Fruit fly (Drosophila melanogaster): ENCODE measurements around the gene Nuf2.

Nuf2 gene

DNA sequence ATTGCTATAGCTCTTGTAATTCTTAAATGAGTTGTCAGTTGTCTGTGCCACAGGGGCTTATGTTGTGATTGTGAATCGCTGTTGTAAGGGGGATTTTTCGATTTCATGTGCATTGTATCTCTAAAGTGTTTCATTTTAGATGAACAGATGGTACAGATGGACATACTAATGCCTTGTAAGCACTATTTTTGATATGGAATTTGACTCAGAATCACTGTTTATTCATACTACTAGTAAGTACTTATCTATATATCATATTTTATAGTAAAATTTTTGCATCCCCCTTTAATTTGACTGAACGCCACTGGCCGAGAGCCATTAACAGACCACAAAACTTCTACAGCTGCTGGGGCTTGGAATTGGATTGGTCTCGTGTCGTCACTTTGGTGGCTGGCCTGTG lies 35.2 kb upstream of the Nuf2 start:
- TF ChIP-seq CG15710 (tag; optimal IDR thresholded peaks at IDR 0.05): peak; percentile 33
- no peak for TF ChIP-seq gl (tag; optimal IDR thresholded peaks at IDR 0.05)
- peak; percentile 33 for TF ChIP-seq CG8301 (tag; optimal IDR thresholded peaks at IDR 0.05)
- no peak for TF ChIP-seq rn (GFP tag; IDR thresholded peaks at IDR 0.05)
- peak; percentile 56 for TF ChIP-seq CG8159 (tag; optimal IDR thresholded peaks at IDR 0.05)
- 0 out of 3 replicates have a peak, but pooled peaks have one; percentile 9 for TF ChIP-seq CG4496 (GFP tag; IDR thresholded peaks at IDR 0.05)
- TF ChIP-seq CG17806 (tag; optimal IDR thresholded peaks at IDR 0.05): peak; percentile 45
- TF ChIP-seq Ets98B (GFP tag; IDR thresholded peaks at IDR 0.05): peak; percentile 15; the same call in 1 of the 2 replicates
- TF ChIP-seq EcR (GFP tag; optimal IDR thresholded peaks at IDR 0.05): no peak
- TF ChIP-seq fd96Ca (GFP tag; IDR thresholded peaks at IDR 0.05): peak; percentile 49; the same call in 2 of the 3 replicates
- peak; percentile 54 for TF ChIP-seq CG14655 (GFP tag; optimal IDR thresholded peaks at IDR 0.05)
- peak; percentile 41 for TF ChIP-seq Pif1A (GFP tag; optimal IDR thresholded peaks at IDR 0.05)
- no peak for TF ChIP-seq CG12605 (GFP tag; IDR thresholded peaks at IDR 0.05)
- TF ChIP-seq CG34367 (tag; optimal IDR thresholded peaks at IDR 0.05): no peak
- TF ChIP-seq CG9948 (tag; optimal IDR thresholded peaks at IDR 0.05): peak; percentile 8

- TF ChIP-seq Pif1A (GFP tag; optimal IDR thresholded peaks at IDR 0.05): no peak
- TF ChIP-seq CG12605 (GFP tag; IDR thresholded peaks at IDR 0.05): no peak
- TF ChIP-seq CG15710 (tag; optimal IDR thresholded peaks at IDR 0.05): no peak
- no peak for TF ChIP-seq CG17806 (tag; optimal IDR thresholded peaks at IDR 0.05)
- TF ChIP-seq CG13204 (GFP tag; optimal IDR thresholded peaks at IDR 0.05): no peak
Measured at dm6 chr2L:7097386-7097785, 31.7 kb upstream of the Nuf2 start.

- TF ChIP-seq CG14655 (GFP tag; optimal IDR thresholded peaks at IDR 0.05): peak; percentile 8
- TF ChIP-seq Snoo (tag; optimal IDR thresholded peaks at IDR 0.05): no peak
- TF ChIP-seq CG13204 (GFP tag; optimal IDR thresholded peaks at IDR 0.05): no peak
- no peak for TF ChIP-seq fd96Ca (GFP tag; IDR thresholded peaks at IDR 0.05)
- no peak for TF ChIP-seq D1 (tag; optimal IDR thresholded peaks at IDR 0.05)
- no peak for TF ChIP-seq CG9948 (tag; optimal IDR thresholded peaks at IDR 0.05)
- no peak for TF ChIP-seq Pif1B (GFP tag; optimal IDR thresholded peaks at IDR 0.05)
- no peak for TF ChIP-seq CG17806 (tag; optimal IDR thresholded peaks at IDR 0.05)
- no peak for TF ChIP-seq EcR (GFP tag; optimal IDR thresholded peaks at IDR 0.05)
- TF ChIP-seq gl (tag; optimal IDR thresholded peaks at IDR 0.05): no peak
- TF ChIP-seq CG12605 (GFP tag; IDR thresholded peaks at IDR 0.05): no peak
- TF ChIP-seq CG34367 (tag; optimal IDR thresholded peaks at IDR 0.05): peak; percentile 24
- no peak for TF ChIP-seq CG8301 (tag; optimal IDR thresholded peaks at IDR 0.05)
- TF ChIP-seq CG10348 (GFP tag; IDR thresholded peaks at IDR 0.05): no peak
- TF ChIP-seq Pif1A (GFP tag; optimal IDR thresholded peaks at IDR 0.05): no peak
- no peak for TF ChIP-seq CG4496 (GFP tag; IDR thresholded peaks at IDR 0.05)
- TF ChIP-seq CG15710 (tag; optimal IDR thresholded peaks at IDR 0.05): peak; percentile 62
- TF ChIP-seq CG32121 (GFP tag; IDR thresholded peaks at IDR 0.05): no peak
- TF ChIP-seq CG8159 (tag; optimal IDR thresholded peaks at IDR 0.05): no peak
- TF ChIP-seq Ets98B (GFP tag; IDR thresholded peaks at IDR 0.05): no peak
- no peak for TF ChIP-seq rn (GFP tag; IDR thresholded peaks at IDR 0.05)
Measured at dm6 chr2L:7094303-7094702, 28.7 kb upstream of the Nuf2 start.

dm6 chr2L:7090922-7091321 lies 25.3 kb upstream of the Nuf2 start:
- TF ChIP-seq D1 (tag; optimal IDR thresholded peaks at IDR 0.05): no peak
- no peak for TF ChIP-seq gl (tag; optimal IDR thresholded peaks at IDR 0.05)
- no peak for TF ChIP-seq CG10348 (GFP tag; IDR thresholded peaks at IDR 0.05)
- peak; percentile 32 for TF ChIP-seq CG14655 (GFP tag; optimal IDR thresholded peaks at IDR 0.05)
- peak; percentile 19 for TF ChIP-seq CG17806 (tag; optimal IDR thresholded peaks at IDR 0.05)
- TF ChIP-seq Pif1B (GFP tag; optimal IDR thresholded peaks at IDR 0.05): peak; percentile 21
- no peak for TF ChIP-seq CG12605 (GFP tag; IDR thresholded peaks at IDR 0.05)
- TF ChIP-seq Snoo (tag; optimal IDR thresholded peaks at IDR 0.05): peak; percentile 31
- peak; percentile 43 for TF ChIP-seq CG8159 (tag; optimal IDR thresholded peaks at IDR 0.05)
- no peak for TF ChIP-seq Pif1A (GFP tag; optimal IDR thresholded peaks at IDR 0.05)
- no peak for TF ChIP-seq CG4496 (GFP tag; IDR thresholded peaks at IDR 0.05)
- TF ChIP-seq CG9948 (tag; optimal IDR thresholded peaks at IDR 0.05): peak; percentile 31
- no peak for TF ChIP-seq EcR (GFP tag; optimal IDR thresholded peaks at IDR 0.05)

DNA sequence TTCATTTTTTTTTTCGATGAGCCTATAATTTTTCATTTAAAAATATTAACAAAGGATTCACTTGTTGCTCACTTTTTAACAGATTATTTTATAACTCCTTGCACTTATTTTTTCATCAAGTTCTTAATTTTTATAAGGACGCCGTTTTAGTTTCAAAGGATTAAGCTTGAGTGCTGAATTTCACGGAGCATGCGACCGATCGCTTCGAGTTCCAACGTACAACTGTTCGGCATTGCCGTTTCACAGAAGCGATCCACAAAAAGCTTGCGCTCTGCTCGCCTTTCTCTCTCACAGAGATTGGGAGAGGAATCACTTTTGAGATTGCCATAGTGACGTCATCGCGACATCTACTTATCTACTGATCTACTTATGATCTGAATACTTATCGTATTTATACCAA lies 18.8 kb upstream of the Nuf2 start, which contains the start of gene Pvf2:
Gene Pvf2, minus strand, starts transcription at position 226 of the 400 bp plus-strand sequence.
- no peak for TF ChIP-seq fd96Ca (GFP tag; IDR thresholded peaks at IDR 0.05)
- no peak for TF ChIP-seq CG9948 (tag; optimal IDR thresholded peaks at IDR 0.05)
- TF ChIP-seq CG4496 (GFP tag; IDR thresholded peaks at IDR 0.05): peak; percentile 62; the same call in 1 of the 3 replicates
- TF ChIP-seq CG15710 (tag; optimal IDR thresholded peaks at IDR 0.05): no peak
- no peak; the same call in 1 of the 2 replicates for TF ChIP-seq CG32121 (GFP tag; IDR thresholded peaks at IDR 0.05)
- TF ChIP-seq CG10348 (GFP tag; IDR thresholded peaks at IDR 0.05): no peak
- no peak for TF ChIP-seq CG12605 (GFP tag; IDR thresholded peaks at IDR 0.05)
- no peak for TF ChIP-seq CG8301 (tag; optimal IDR thresholded peaks at IDR 0.05)
- TF ChIP-seq CG34367 (tag; optimal IDR thresholded peaks at IDR 0.05): no peak
- TF ChIP-seq EcR (GFP tag; optimal IDR thresholded peaks at IDR 0.05): peak; percentile 11
- TF ChIP-seq gl (tag; optimal IDR thresholded peaks at IDR 0.05): no peak
- TF ChIP-seq Ets98B (GFP tag; IDR thresholded peaks at IDR 0.05): no peak
- TF ChIP-seq CG17806 (tag; optimal IDR thresholded peaks at IDR 0.05): no peak
- peak; percentile 60 for TF ChIP-seq D1 (tag; optimal IDR thresholded peaks at IDR 0.05)
- TF ChIP-seq Pif1B (GFP tag; optimal IDR thresholded peaks at IDR 0.05): peak; percentile 25
- no peak for TF ChIP-seq CG14655 (GFP tag; optimal IDR thresholded peaks at IDR 0.05)
- peak; percentile 16 for TF ChIP-seq Pif1A (GFP tag; optimal IDR thresholded peaks at IDR 0.05)
- TF ChIP-seq rn (GFP tag; IDR thresholded peaks at IDR 0.05): no peak
- no peak for TF ChIP-seq Snoo (tag; optimal IDR thresholded peaks at IDR 0.05)
- TF ChIP-seq CG8159 (tag; optimal IDR thresholded peaks at IDR 0.05): no peak
- TF ChIP-seq CG13204 (GFP tag; optimal IDR thresholded peaks at IDR 0.05): no peak

DNA sequence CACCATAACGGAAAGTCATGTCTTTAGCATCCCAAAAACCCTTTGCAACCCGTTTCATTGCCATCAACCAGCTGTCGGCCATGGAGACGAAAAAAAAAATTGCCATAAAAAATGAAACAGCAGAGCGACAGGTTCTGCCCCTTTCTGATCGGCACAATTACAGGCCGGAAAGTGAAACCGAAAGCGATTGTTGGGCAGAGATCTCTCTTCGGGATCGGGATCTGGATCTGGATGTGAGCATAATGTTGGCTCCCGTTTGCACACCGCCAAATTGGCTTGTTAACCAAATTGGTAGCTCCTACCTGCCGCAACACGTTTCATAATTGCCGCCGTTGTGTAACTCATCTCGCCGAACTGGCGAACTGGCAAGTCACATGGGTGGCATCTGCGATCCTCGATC lies 16.6 kb upstream of the Nuf2 start:
- TF ChIP-seq Pif1B (GFP tag; optimal IDR thresholded peaks at IDR 0.05) (no peak), CG32121 (GFP tag; IDR thresholded peaks at IDR 0.05) (no peak), EcR (GFP tag; optimal IDR thresholded peaks at IDR 0.05) (peak; percentile 71), rn (GFP tag; IDR thresholded peaks at IDR 0.05) (no peak)

All from whole organism, pupa.